Worm (Caenorhabditis elegans): Measurements from ENCODE around the gene ZC53.1.
A peak's percentile ranks its signal among the peaks of the same experiment; 100 is the strongest.

ZC53.1 gene

ce11 chrX:1913257-1913656 is at the start of gene ZC53.1:
TSS of gene ZC53.1 (minus strand) at chrX:1913357.
- TF ChIP-seq W03F9.2 (tag; optimal IDR thresholded peaks at IDR 0.05): no peak
- TF ChIP-seq him-1 (tag; optimal IDR thresholded peaks at IDR 0.05): no peak
- TF ChIP-seq dao-5 (tag; optimal IDR thresholded peaks at IDR 0.05): no peak

ce11 chrX:1962273-1962672 is 49.1 kb upstream of the ZC53.1 start, which contains the start of gene F52D2.7:
TSS of gene F52D2.7 (plus strand) at chrX:1962573.
- TF ChIP-seq him-1 (tag; optimal IDR thresholded peaks at IDR 0.05): no peak
- no peak for TF ChIP-seq dao-5 (tag; optimal IDR thresholded peaks at IDR 0.05)

- no peak for TF ChIP-seq W03F9.2 (tag; optimal IDR thresholded peaks at IDR 0.05)
- no peak for TF ChIP-seq him-1 (tag; optimal IDR thresholded peaks at IDR 0.05)
- TF ChIP-seq dao-5 (tag; optimal IDR thresholded peaks at IDR 0.05): no peak
These were observed 47.9 kb upstream of the ZC53.1 start for ce11 chrX:1960895-1961715.

ce11 chrX:1959063-1959462 is 45.9 kb upstream of the ZC53.1 start:
- TF ChIP-seq dao-5 (tag; optimal IDR thresholded peaks at IDR 0.05): no peak

- no peak for TF ChIP-seq W03F9.2 (tag; optimal IDR thresholded peaks at IDR 0.05)
- no peak for TF ChIP-seq dao-5 (tag; optimal IDR thresholded peaks at IDR 0.05)
- no peak for TF ChIP-seq him-1 (tag; optimal IDR thresholded peaks at IDR 0.05)
These were observed 26.7 kb upstream of the ZC53.1 start, which contains the start of gene Y59E1A.4 for ce11 chrX:1939887-1940286. TSS of gene Y59E1A.4 (minus strand) at chrX:1939987.

ce11 chrX:1939248-1939647 is 26.1 kb upstream of the ZC53.1 start:
- TF ChIP-seq W03F9.2 (tag; optimal IDR thresholded peaks at IDR 0.05) (no peak), dao-5 (tag; optimal IDR thresholded peaks at IDR 0.05) (no peak), him-1 (tag; optimal IDR thresholded peaks at IDR 0.05) (no peak)

- no peak for TF ChIP-seq dao-5 (tag; optimal IDR thresholded peaks at IDR 0.05)
These were observed 22.3 kb upstream of the ZC53.1 start for ce11 chrX:1935438-1935837.

- TF ChIP-seq dao-5 (tag; optimal IDR thresholded peaks at IDR 0.05): no peak
These were observed 11.0 kb upstream of the ZC53.1 start, which contains the start of gene ZC53.2 for ce11 chrX:1924138-1924537. TSS of gene ZC53.2 (minus strand) at chrX:1924238.

- TF ChIP-seq W03F9.2 (tag; optimal IDR thresholded peaks at IDR 0.05) (no peak), dao-5 (tag; optimal IDR thresholded peaks at IDR 0.05) (no peak), him-1 (tag; optimal IDR thresholded peaks at IDR 0.05) (no peak)
These were observed 9.1 kb upstream of the ZC53.1 start, which contains the start of gene ZC53.22 for ce11 chrX:1922294-1922693. TSS of gene ZC53.22 (minus strand) at chrX:1922394.

ce11 chrX:1917169-1917568 is 4.0 kb upstream of the ZC53.1 start, which contains the start of gene dot-1.5:
TSS of gene dot-1.5 (plus strand) at chrX:1917469.
- TF ChIP-seq W03F9.2 (tag; optimal IDR thresholded peaks at IDR 0.05): no peak
- no peak for TF ChIP-seq him-1 (tag; optimal IDR thresholded peaks at IDR 0.05)
- no peak for TF ChIP-seq dao-5 (tag; optimal IDR thresholded peaks at IDR 0.05)

ce11 chrX:1915022-1915421 is 1.9 kb upstream of the ZC53.1 start, which contains the start of gene rgs-9:
TSS of gene rgs-9 (plus strand) at chrX:1915258.
- TF ChIP-seq W03F9.2 (tag; optimal IDR thresholded peaks at IDR 0.05) (no peak), him-1 (tag; optimal IDR thresholded peaks at IDR 0.05) (no peak), dao-5 (tag; optimal IDR thresholded peaks at IDR 0.05) (no peak)

ce11 chrX:1909353-1909752 is 3.8 kb downstream of the ZC53.1 start:
- TF ChIP-seq dao-5 (tag; optimal IDR thresholded peaks at IDR 0.05): no peak
- TF ChIP-seq him-1 (tag; optimal IDR thresholded peaks at IDR 0.05): peak; percentile 69
- peak; percentile 15 for TF ChIP-seq W03F9.2 (tag; optimal IDR thresholded peaks at IDR 0.05)

ce11 chrX:1907009-1907408 is 6.1 kb downstream of the ZC53.1 start:
- no peak for TF ChIP-seq dao-5 (tag; optimal IDR thresholded peaks at IDR 0.05)
- TF ChIP-seq W03F9.2 (tag; optimal IDR thresholded peaks at IDR 0.05): no peak
- no peak for TF ChIP-seq him-1 (tag; optimal IDR thresholded peaks at IDR 0.05)

ce11 chrX:1901480-1901879 is 11.7 kb downstream of the ZC53.1 start:
- TF ChIP-seq dao-5 (tag; optimal IDR thresholded peaks at IDR 0.05) (no peak), him-1 (tag; optimal IDR thresholded peaks at IDR 0.05) (no peak), W03F9.2 (tag; optimal IDR thresholded peaks at IDR 0.05) (no peak)

- TF ChIP-seq dao-5 (tag; optimal IDR thresholded peaks at IDR 0.05) (no peak), him-1 (tag; optimal IDR thresholded peaks at IDR 0.05) (no peak), W03F9.2 (tag; optimal IDR thresholded peaks at IDR 0.05) (no peak)
These were observed 15.9 kb downstream of the ZC53.1 start, which contains the start of gene B0294.1 for ce11 chrX:1897243-1897642. TSS of gene B0294.1 (minus strand) at chrX:1897343.

Measured in whole organism, L4/young adult.